Fruit fly (Drosophila melanogaster) whole organism, embryonic: ENCODE data around the gene CG7601.
A peak's percentile ranks its signal among the peaks of the same experiment; 100 is the strongest.

Source experiments
- ATbp ChIP-seq: fragments of 200-800 bp; sonication (Bioruptor generic); optimal IDR thresholded peaks from 2 replicates; lab custom pipeline; 2017; ENCODE audit warnings: missing biosample characterization, mild to moderate bottlenecking, missing genetic modification characterization, missing genetic modification reagents
- Awh ChIP-seq: fragments of 200-800 bp; sonication (Bioruptor generic); IDR thresholded peaks from 2 replicates; pipeline ENCODE4, ENCODE4 v1.3.6; 2022; ENCODE audit warnings: missing biosample characterization, missing genetic modification characterization
- Blimp-1 ChIP-seq: fragments of 200-800 bp; sonication (Bioruptor generic); optimal IDR thresholded peaks from 3 replicates; lab custom pipeline; 2018; ENCODE audit warnings: missing biosample characterization, missing genetic modification characterization, mild to moderate bottlenecking, moderate library complexity, missing genetic modification reagents
- CG10267 ChIP-seq: fragments of 200-800 bp; sonication (Bioruptor generic); optimal IDR thresholded peaks from 2 replicates; lab custom pipeline; 2018; ENCODE audit warnings: missing biosample characterization, mild to moderate bottlenecking, missing genetic modification characterization, moderate library complexity
- CG10979 ChIP-seq: fragments of 200-800 bp; sonication (Bioruptor generic); optimal IDR thresholded peaks from 2 replicates; lab custom pipeline; 2018; ENCODE audit warnings: missing biosample characterization, mild to moderate bottlenecking, missing genetic modification characterization, moderate library complexity
- CG11504 ChIP-seq: fragments of 200-800 bp; sonication (Bioruptor generic); optimal IDR thresholded peaks from 3 replicates; lab custom pipeline; 2019; ENCODE audit warnings: missing biosample characterization, mild to moderate bottlenecking, missing genetic modification characterization, moderate library complexity
- CG12391 ChIP-seq: fragments of 200-800 bp; sonication (Bioruptor generic); optimal IDR thresholded peaks from 3 replicates; lab custom pipeline; 2018; ENCODE audit warnings: missing biosample characterization, mild to moderate bottlenecking, missing genetic modification characterization, moderate library complexity
- CG13424 ChIP-seq: fragments of 200-800 bp; sonication (Bioruptor generic); optimal IDR thresholded peaks from 2 replicates; lab custom pipeline; 2019; ENCODE audit warnings: missing biosample characterization, mild to moderate bottlenecking, missing genetic modification characterization, moderate library complexity
- CG14710 ChIP-seq: fragments of 200-800 bp; sonication (Bioruptor generic); optimal IDR thresholded peaks from 3 replicates; lab custom pipeline; 2019; ENCODE audit warnings: missing biosample characterization, mild to moderate bottlenecking, missing genetic modification characterization, moderate library complexity
- CG15601 ChIP-seq: fragments of 200-800 bp; sonication (Bioruptor generic); optimal IDR thresholded peaks from 3 replicates; lab custom pipeline; 2019; ENCODE audit warnings: missing biosample characterization, mild to moderate bottlenecking, missing genetic modification characterization, moderate library complexity
- CG1603 ChIP-seq: fragments of 200-800 bp; sonication (Bioruptor generic); optimal IDR thresholded peaks from 2 replicates; lab custom pipeline; 2019; ENCODE audit warnings: missing biosample characterization, mild to moderate bottlenecking, missing genetic modification characterization, moderate library complexity
- CG17359 ChIP-seq: fragments of 200-800 bp; sonication (Bioruptor generic); optimal IDR thresholded peaks from 3 replicates; lab custom pipeline; 2018; ENCODE audit warnings: missing biosample characterization, mild to moderate bottlenecking, missing genetic modification characterization, moderate library complexity
- CG18262 ChIP-seq: fragments of 200-800 bp; optimal IDR thresholded peaks from 3 replicates; lab custom pipeline; 2019; ENCODE audit warnings: missing biosample characterization, mild to moderate bottlenecking, missing genetic modification characterization, moderate library complexity
- CG2712 ChIP-seq: fragments of 200-800 bp; optimal IDR thresholded peaks from 3 replicates; lab custom pipeline; 2019; ENCODE audit warnings: missing biosample characterization, mild to moderate bottlenecking, missing genetic modification characterization, moderate library complexity
- CG30431 ChIP-seq: fragments of 200-800 bp; sonication (Bioruptor generic); optimal IDR thresholded peaks from 2 replicates; lab custom pipeline; 2017; ENCODE audit warnings: missing biosample characterization, missing genetic modification characterization
- CG7556 ChIP-seq: fragments of 200-800 bp; sonication (Bioruptor generic); optimal IDR thresholded peaks from 2 replicates; lab custom pipeline; 2017; ENCODE audit warnings: missing biosample characterization, mild to moderate bottlenecking, missing genetic modification characterization
- CG7839 ChIP-seq: fragments of 200-800 bp; sonication (Bioruptor generic); optimal IDR thresholded peaks from 3 replicates; lab custom pipeline; 2018; ENCODE audit warnings: missing biosample characterization, mild to moderate bottlenecking, missing genetic modification characterization, moderate library complexity
- CoRest ChIP-seq: fragments of 200-800 bp; sonication (Bioruptor generic); optimal IDR thresholded peaks from 3 replicates; lab custom pipeline; 2018; ENCODE audit warnings: missing biosample characterization, mild to moderate bottlenecking, missing genetic modification characterization, moderate library complexity
- D19A ChIP-seq: fragments of 200-800 bp; optimal IDR thresholded peaks from 3 replicates; lab custom pipeline; 2019; ENCODE audit warnings: missing biosample characterization, mild to moderate bottlenecking, missing genetic modification characterization, moderate library complexity
- Dek ChIP-seq: fragments of 200-800 bp; sonication (Bioruptor generic); optimal IDR thresholded peaks from 3 replicates; lab custom pipeline; 2019; ENCODE audit warnings: missing biosample characterization, mild to moderate bottlenecking, missing genetic modification characterization, moderate library complexity
- Dfd ChIP-seq, 2 experiments: fragments of >200 bp; optimal IDR thresholded peaks; 2 replicates each; lab custom pipeline; 2017; ENCODE audit warnings: missing biosample characterization in 2 of 2, missing genetic modification characterization in 2 of 2
- Ets65A ChIP-seq: fragments of 200-800 bp; sonication (Bioruptor generic); peaks from one replicate; lab custom pipeline; 2016; ENCODE audit warnings: missing biosample characterization, missing genetic modification characterization
- Fer1 ChIP-seq: fragments of 200-800 bp; sonication (Bioruptor generic); optimal IDR thresholded peaks from 2 replicates; lab custom pipeline; 2017; ENCODE audit warnings: missing biosample characterization, mild to moderate bottlenecking, missing genetic modification characterization
- Hr51 ChIP-seq, 2 experiments: fragments of 200-800 bp; sonication (Bioruptor generic); optimal IDR thresholded peaks; 2 replicates in 1 of 2; 3 replicates in 1 of 2; lab custom pipeline; 2016 to 2018; ENCODE audit warnings: missing biosample characterization in 2 of 2, missing genetic modification characterization in 2 of 2, mild to moderate bottlenecking in 1 of 2, moderate library complexity in 1 of 2
- Nf-YB ChIP-seq: fragments of 200-800 bp; sonication (Bioruptor generic); optimal IDR thresholded peaks from 3 replicates; lab custom pipeline; 2019; ENCODE audit warnings: missing biosample characterization, mild to moderate bottlenecking, missing genetic modification characterization, moderate library complexity
- Pdp1 ChIP-seq, 2 experiments: fragments of 200-800 bp; sonication (Bioruptor generic); optimal IDR thresholded peaks; 3 replicates each; lab custom pipeline; 2016; ENCODE audit warnings: missing biosample characterization in 2 of 2, missing genetic modification characterization in 2 of 2, mild to moderate bottlenecking in 1 of 2, moderate library complexity in 1 of 2
- Xrp1 ChIP-seq: fragments of 200-800 bp; sonication (Bioruptor generic); IDR thresholded peaks from 2 replicates; pipeline ENCODE4 v1.3.6; 2022; ENCODE audit warnings: missing biosample characterization, missing genetic modification characterization
- az2 ChIP-seq: fragments of 200-800 bp; sonication (Bioruptor generic); optimal IDR thresholded peaks from 3 replicates; lab custom pipeline; 2016; ENCODE audit warnings: missing biosample characterization, missing genetic modification characterization
- bsh ChIP-seq, 2 experiments: fragments of 200-800 bp; sonication (Bioruptor generic); optimal IDR thresholded peaks; 2 replicates each; lab custom pipeline; 2017 to 2018; ENCODE audit warnings: mild to moderate bottlenecking in 2 of 2, missing biosample characterization in 2 of 2, missing genetic modification characterization in 2 of 2, moderate library complexity in 1 of 2
- dmrt99B ChIP-seq: fragments of 200-800 bp; sonication (Bioruptor generic); optimal IDR thresholded peaks from 2 replicates; lab custom pipeline; 2018; ENCODE audit warnings: missing biosample characterization, mild to moderate bottlenecking, missing genetic modification characterization, moderate library complexity
- gem ChIP-seq: fragments of 200-800 bp; sonication (Bioruptor generic); optimal IDR thresholded peaks from 2 replicates; lab custom pipeline; 2019; ENCODE audit warnings: missing biosample characterization, mild to moderate bottlenecking, missing genetic modification characterization, moderate library complexity
- grau ChIP-seq: fragments of 200-800 bp; optimal IDR thresholded peaks from 3 replicates; lab custom pipeline; 2019; ENCODE audit warnings: missing biosample characterization, mild to moderate bottlenecking, missing genetic modification characterization, moderate library complexity
- hb ChIP-seq: fragments of 200-800 bp; sonication (Bioruptor generic); IDR thresholded peaks from 3 replicates; pipeline ENCODE4 v1.3.6; 2022; ENCODE audit warnings: missing biosample characterization, missing genetic modification characterization; ENCODE audit not compliant: partially characterized antibody
- jumu ChIP-seq: fragments of 200-800 bp; sonication (Bioruptor generic); optimal IDR thresholded peaks from 3 replicates; lab custom pipeline; 2016; ENCODE audit warnings: missing biosample characterization, missing genetic modification characterization
- nmo ChIP-seq: fragments of 200-800 bp; sonication (Bioruptor generic); optimal IDR thresholded peaks from 2 replicates; lab custom pipeline; 2018; ENCODE audit warnings: missing biosample characterization, mild to moderate bottlenecking, missing genetic modification characterization, moderate library complexity
- phol ChIP-seq: fragments of 200-800 bp; sonication (Bioruptor generic); optimal IDR thresholded peaks from 3 replicates; lab custom pipeline; 2018; ENCODE audit warnings: missing biosample characterization, mild to moderate bottlenecking, missing genetic modification characterization, moderate library complexity
- row ChIP-seq: fragments of 200-800 bp; sonication (Bioruptor generic); IDR thresholded peaks from 3 replicates; pipeline ENCODE4 v1.3.6; 2022; ENCODE audit warnings: missing biosample characterization, missing genetic modification characterization
- sens ChIP-seq: fragments of 200-800 bp; sonication (Bioruptor generic); peaks from one replicate; lab custom pipeline; 2016; ENCODE audit warnings: missing biosample characterization, missing genetic modification characterization
- sisA ChIP-seq: fragments of 200-800 bp; sonication (Bioruptor generic); IDR thresholded peaks from 2 replicates; pipeline ENCODE4 v1.3.6; 2022; ENCODE audit warnings: missing biosample characterization, missing genetic modification characterization
- tna ChIP-seq: fragments of 200-800 bp; sonication (Bioruptor generic); IDR thresholded peaks from 2 replicates; pipeline ENCODE4 v1.3.6; 2022; ENCODE audit warnings: missing biosample characterization, missing genetic modification characterization; ENCODE audit not compliant: partially characterized antibody
- unpg ChIP-seq: fragments of 200-800 bp; sonication (Bioruptor generic); optimal IDR thresholded peaks from 3 replicates; lab custom pipeline; 2018; ENCODE audit warnings: missing biosample characterization, mild to moderate bottlenecking, missing genetic modification characterization, moderate library complexity

Gene CG7601

DNA sequence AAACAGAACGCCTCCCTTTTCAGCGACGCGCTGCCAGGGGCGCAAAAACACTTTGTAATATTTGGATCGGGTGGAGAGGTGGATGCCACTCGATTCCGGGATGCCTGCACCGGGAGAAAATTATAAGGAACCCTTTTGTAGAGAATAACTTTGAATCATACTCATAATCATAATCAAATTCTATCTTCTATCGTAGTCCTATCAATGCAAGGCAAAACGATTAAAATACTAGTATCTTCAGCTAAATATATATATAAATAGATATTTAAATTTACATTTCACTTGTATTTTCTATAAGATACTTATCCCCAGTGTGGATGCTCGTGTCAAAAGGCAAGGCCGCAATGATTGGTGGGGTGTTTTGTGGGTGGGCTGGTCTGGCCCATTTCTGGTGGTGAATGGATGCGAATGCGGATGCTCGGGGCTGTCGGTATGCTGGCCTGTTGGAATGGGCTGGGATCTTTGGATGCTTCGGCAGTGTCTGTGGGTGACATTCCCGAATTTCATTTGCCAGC lies 30.7 kb downstream of the CG7601 start (continued):
- TF ChIP-seq tna (GFP tag; lab: Robert Waterston, UW) (no peak), unpg (GFP tag; lab: Kevin White, UChicago) (peak; percentile 17), CG2712 (peak; percentile 20), Ets65A (GFP tag; lab: Kevin White, UChicago) (peak; percentile 30), jumu (GFP tag; lab: Kevin White, UChicago) (no peak), bsh (GFP tag; optimal IDR thresholded peaks at IDR 0.05; lab: Kevin White, UChicago) (peak in 1 of 2 experiments; percentile 51), D19A (tag; lab: Kevin White, UChicago) (peak; percentile 32), az2 (GFP tag; lab: Kevin White, UChicago) (peak; percentile 15), Nf-YB (peak; percentile 79), CG18262 (tag; lab: Kevin White, UChicago) (peak; percentile 2), Hr51 (GFP tag; optimal IDR thresholded peaks at IDR 0.05; lab: Kevin White, UChicago) (peak in 1 of 2 experiments; percentile 60), row (GFP tag; lab: Robert Waterston, UW) (peak; percentile 60), CG7839 (peak; percentile 12), dmrt99B (tag; lab: Kevin White, UChicago) (peak; percentile 65), Dek (tag; lab: Kevin White, UChicago) (no peak), CG12391 (tag; lab: Kevin White, UChicago) (peak; percentile 18), CG10267 (tag; lab: Kevin White, UChicago) (peak; percentile 1), Dfd (GFP tag; optimal IDR thresholded peaks at IDR 0.05; lab: Kevin White, UChicago) (no peak), CG30431 (GFP tag; lab: Kevin White, UChicago) (no peak), Blimp-1 (peak; percentile 31), CG7556 (GFP tag; lab: Kevin White, UChicago) (peak; percentile 31), CG15601 (tag; lab: Kevin White, UChicago) (no peak), ATbp (peak; percentile 16), CG17359 (tag; lab: Kevin White, UChicago) (peak; percentile 5), Awh (no peak), gem (tag; lab: Kevin White, UChicago) (peak; percentile 52), CoRest (tag; lab: Kevin White, UChicago) (peak; percentile 0), nmo (GFP tag; lab: Kevin White, UChicago) (peak; percentile 6), grau (tag; lab: Kevin White, UChicago) (peak; percentile 14), sisA (GFP tag; lab: Robert Waterston, UW) (peak; percentile 37; the same call in 1 of the 2 replicates), CG13424 (tag; lab: Kevin White, UChicago) (peak; percentile 30), Pdp1 (GFP tag; optimal IDR thresholded peaks at IDR 0.05; lab: Kevin White, UChicago) (no peak)

DNA sequence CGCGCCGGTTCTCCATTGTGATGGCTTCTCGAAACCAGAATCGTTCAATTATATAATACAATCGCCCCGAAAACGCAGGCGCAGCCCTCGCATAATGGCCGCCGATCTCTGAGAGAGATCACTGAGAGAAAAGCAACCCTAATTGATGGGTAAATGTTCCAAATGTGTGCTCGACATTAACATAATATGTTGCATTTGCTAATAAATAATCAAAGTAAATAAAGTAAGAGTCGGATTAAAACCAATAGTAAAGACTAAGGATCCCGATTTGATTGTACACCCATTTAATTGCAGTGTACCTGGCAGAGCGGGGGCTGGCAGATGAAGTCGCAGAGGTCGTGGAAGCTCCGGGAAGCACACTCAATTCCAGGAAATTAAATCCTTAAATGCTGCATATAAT lies 32.0 kb downstream of the CG7601 start:
- peak; percentile 28 for TF ChIP-seq CG1603 (tag; lab: Kevin White, UChicago)
- peak; percentile 4 for TF ChIP-seq phol (tag; lab: Kevin White, UChicago)
- no peak for TF ChIP-seq CG15601 (tag; lab: Kevin White, UChicago)
- TF ChIP-seq CG18262 (tag; lab: Kevin White, UChicago): peak; percentile 13
- peak; percentile 54; the same call in 1 of the 2 replicates for TF ChIP-seq Xrp1
- no peak for TF ChIP-seq hb
- TF ChIP-seq CG10979 (tag; lab: Kevin White, UChicago): peak; percentile 29
- TF ChIP-seq CG14710 (tag; lab: Kevin White, UChicago): peak; percentile 5
- TF ChIP-seq CG2712: peak; percentile 19
- TF ChIP-seq Pdp1 (GFP tag; optimal IDR thresholded peaks at IDR 0.05; lab: Kevin White, UChicago): peak in 1 of 2 experiments; percentile 52
- peak; percentile 41 for TF ChIP-seq sens (GFP tag; lab: Kevin White, UChicago)
- TF ChIP-seq Fer1 (GFP tag; lab: Kevin White, UChicago): no peak
- peak; percentile 13 for TF ChIP-seq gem (tag; lab: Kevin White, UChicago)
- TF ChIP-seq CG11504 (tag; lab: Kevin White, UChicago): peak; percentile 0
